Comparison of ENCODE assay signal across 5 fruit fly cellular contexts in the genomic region with DNA sequence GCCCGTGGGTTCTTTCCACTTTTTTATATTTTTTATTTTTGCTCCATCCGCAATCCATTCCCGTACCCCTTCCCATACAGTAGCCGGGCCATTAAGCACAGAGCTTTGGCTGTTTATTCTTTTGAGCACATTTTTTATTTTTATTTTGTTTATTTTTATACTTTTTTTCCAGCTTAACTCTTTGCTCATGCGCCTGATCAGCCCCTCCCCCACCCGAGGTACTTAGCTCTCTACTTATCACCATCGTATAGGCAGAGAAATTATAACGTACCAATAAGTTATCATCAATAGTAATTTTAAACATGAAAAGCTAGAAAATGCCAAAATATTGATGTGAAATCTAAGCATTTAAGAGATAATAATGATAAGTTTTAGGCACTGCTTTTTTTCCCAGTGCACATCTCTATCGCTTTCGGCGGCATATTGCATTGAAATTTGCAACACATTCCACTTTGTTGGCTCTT.
A peak's percentile ranks its signal among the peaks of the same experiment; 100 is the strongest.
TF ChIP-seq lines count a peak whose summit lies in the region.

No protein-coding gene starts in this region.

- TF ChIP-seq CTCF in whole organism, embryonic (GFP tag; optimal IDR thresholded peaks at IDR 0.05; lab: Kevin White, UChicago), result no peak

TF ChIP-seq in whole organism, adult, 20 proteins besides CTCF, POLR2A, EP300 and RAD21:
- peak; percentile 2 for TF ChIP-seq kay (GFP tag; lab: Kevin White, UChicago; ENCODE audit: borderline replicate concordance)
- no peak for TF ChIP-seq CG14711 (tag; optimal IDR thresholded peaks at IDR 0.05; lab: Kevin White, UChicago)
- TF ChIP-seq CG7045 (GFP tag; optimal IDR thresholded peaks at IDR 0.05; lab: Kevin White, UChicago), result no peak
- no peak for TF ChIP-seq CG7101 (tag; optimal IDR thresholded peaks at IDR 0.05; lab: Kevin White, UChicago)
TF ChIP-seq in whole organism, adult: peak in this region for 1.

TF ChIP-seq in whole organism, embryonic, 481 proteins besides CTCF, POLR2A, EP300 and RAD21:
- no peak for TF ChIP-seq CG4707 (GFP tag; optimal IDR thresholded peaks at IDR 0.05; lab: Kevin White, UChicago)
- TF ChIP-seq sens (GFP tag; lab: Kevin White, UChicago), result peak; percentile 26
- peak; percentile 61 for TF ChIP-seq Drgx (GFP tag; IDR thresholded peaks at IDR 0.05; lab: Robert Waterston, UW)
- TF ChIP-seq CG6791 (GFP tag; IDR thresholded peaks at IDR 0.05; lab: Robert Waterston, UW; ENCODE audit: partially characterized antibody), result no peak
- TF ChIP-seq nom (GFP tag; optimal IDR thresholded peaks at IDR 0.05; lab: Kevin White, UChicago), result peak; percentile 45
- no peak for TF ChIP-seq CG17802 (tag; optimal IDR thresholded peaks at IDR 0.05; lab: Kevin White, UChicago)
- no peak for TF ChIP-seq chinmo (GFP tag; IDR thresholded peaks at IDR 0.05; lab: Robert Waterston, UW; ENCODE audit: partially characterized antibody)
- TF ChIP-seq zen (tag; optimal IDR thresholded peaks at IDR 0.05; lab: Kevin White, UChicago), result no peak
- TF ChIP-seq Med (GFP tag; lab: Kevin White, UChicago), result peak; percentile 74
- TF ChIP-seq CG14965 (GFP tag; optimal IDR thresholded peaks at IDR 0.05; lab: Kevin White, UChicago; ENCODE audit: borderline replicate concordance), result no peak
- no peak for TF ChIP-seq CG2889 (GFP tag; IDR thresholded peaks at IDR 0.05; lab: Robert Waterston, UW)
- peak in 1 of 2 experiments; percentile 48 for TF ChIP-seq bsh (GFP tag; optimal IDR thresholded peaks at IDR 0.05; lab: Kevin White, UChicago)
- TF ChIP-seq CG17912 (GFP tag; optimal IDR thresholded peaks at IDR 0.05; lab: Kevin White, UChicago), result no peak
- TF ChIP-seq Tbp (GFP tag; optimal IDR thresholded peaks at IDR 0.05; lab: Kevin White, UChicago), result no peak

TF ChIP-seq in whole organism, prepupa, 60 proteins besides CTCF, POLR2A, EP300 and RAD21 (continues in another document):
- TF ChIP-seq CG3919 (GFP tag; optimal IDR thresholded peaks at IDR 0.05; lab: Kevin White, UChicago) (peak; percentile 54), Gug (GFP tag; IDR thresholded peaks at IDR 0.05; lab: Robert Waterston, UW) (peak; percentile 52), Hr4 (GFP tag; optimal IDR thresholded peaks at IDR 0.05; lab: Kevin White, UChicago) (peak; percentile 61), salr (GFP tag; optimal IDR thresholded peaks at IDR 0.05; lab: Kevin White, UChicago) (peak in 1 of 2 experiments; percentile 19), Ets21C (GFP tag; optimal IDR thresholded peaks at IDR 0.05; lab: Kevin White, UChicago) (no peak), fd85E (GFP tag; optimal IDR thresholded peaks at IDR 0.05; lab: Kevin White, UChicago) (no peak), OdsH (GFP tag; optimal IDR thresholded peaks at IDR 0.05; lab: Kevin White, UChicago) (peak; percentile 33), Hr39 (GFP tag; optimal IDR thresholded peaks at IDR 0.05; lab: Kevin White, UChicago) (no peak), dac (GFP tag; optimal IDR thresholded peaks at IDR 0.05; lab: Kevin White, UChicago) (peak; percentile 30), Eip78C (GFP tag; lab: Kevin White, UChicago) (peak; percentile 84), fd59A (GFP tag; optimal IDR thresholded peaks at IDR 0.05; lab: Kevin White, UChicago) (no peak), esn (GFP tag; optimal IDR thresholded peaks at IDR 0.05; lab: Kevin White, UChicago) (peak; percentile 8), Sox14 (GFP tag; optimal IDR thresholded peaks at IDR 0.05; lab: Kevin White, UChicago) (peak; percentile 47), CG9139 (GFP tag; optimal IDR thresholded peaks at IDR 0.05; lab: Kevin White, UChicago) (peak; percentile 48), lz (GFP tag; optimal IDR thresholded peaks at IDR 0.05; lab: Kevin White, UChicago) (no peak), CG11762 (GFP tag; optimal IDR thresholded peaks at IDR 0.05; lab: Kevin White, UChicago; ENCODE audit: insufficient read depth) (peak; percentile 31), Sox102F (GFP tag; optimal IDR thresholded peaks at IDR 0.05; lab: Kevin White, UChicago) (peak; percentile 34), net (GFP tag; optimal IDR thresholded peaks at IDR 0.05; lab: Kevin White, UChicago) (peak; percentile 62), CG3032 (tag; optimal IDR thresholded peaks at IDR 0.05; lab: Kevin White, UChicago) (peak; percentile 23), CG11902 (GFP tag; optimal IDR thresholded peaks at IDR 0.05; lab: Kevin White, UChicago) (no peak), Sox15 (GFP tag; optimal IDR thresholded peaks at IDR 0.05; lab: Kevin White, UChicago) (no peak), CG4318 (GFP tag; optimal IDR thresholded peaks at IDR 0.05; lab: Kevin White, UChicago) (peak; percentile 16)

TF ChIP-seq in whole organism, pupa, 21 proteins besides CTCF, POLR2A, EP300 and RAD21:
- TF ChIP-seq CG15710 (tag; optimal IDR thresholded peaks at IDR 0.05; lab: Kevin White, UChicago) (peak; percentile 28), rn (GFP tag; IDR thresholded peaks at IDR 0.05; lab: Robert Waterston, UW) (peak; percentile 20; the same call in 1 of the 2 replicates), CG14655 (GFP tag; optimal IDR thresholded peaks at IDR 0.05; lab: Kevin White, UChicago) (peak; percentile 65), CG12605 (GFP tag; IDR thresholded peaks at IDR 0.05; lab: Robert Waterston, UW) (peak; percentile 69; the same call in 1 of the 2 replicates), D1 (tag; optimal IDR thresholded peaks at IDR 0.05; lab: Kevin White, UChicago) (no peak), CG10348 (GFP tag; IDR thresholded peaks at IDR 0.05; lab: Robert Waterston, UW) (no peak), CG13204 (GFP tag; optimal IDR thresholded peaks at IDR 0.05; lab: Kevin White, UChicago) (no peak), Pif1B (GFP tag; optimal IDR thresholded peaks at IDR 0.05; lab: Kevin White, UChicago) (no peak), CG34367 (tag; optimal IDR thresholded peaks at IDR 0.05; lab: Kevin White, UChicago) (no peak), CG8159 (tag; optimal IDR thresholded peaks at IDR 0.05; lab: Kevin White, UChicago) (peak; percentile 50), Snoo (tag; optimal IDR thresholded peaks at IDR 0.05; lab: Kevin White, UChicago) (no peak), CG17806 (tag; optimal IDR thresholded peaks at IDR 0.05; lab: Kevin White, UChicago) (peak; percentile 58), EcR (GFP tag; optimal IDR thresholded peaks at IDR 0.05; lab: Kevin White, UChicago) (no peak), Ets98B (GFP tag; IDR thresholded peaks at IDR 0.05; lab: Robert Waterston, UW) (peak; percentile 31; the same call in 1 of the 2 replicates), CG8301 (tag; optimal IDR thresholded peaks at IDR 0.05; lab: Kevin White, UChicago) (peak; percentile 63), gl (tag; optimal IDR thresholded peaks at IDR 0.05; lab: Kevin White, UChicago) (peak; percentile 26), CG4496 (GFP tag; IDR thresholded peaks at IDR 0.05; lab: Robert Waterston, UW) (peak; percentile 70; the same call in 2 of the 3 replicates), fd96Ca (GFP tag; IDR thresholded peaks at IDR 0.05; lab: Robert Waterston, UW) (peak; percentile 65; the same call in 2 of the 3 replicates), Pif1A (GFP tag; optimal IDR thresholded peaks at IDR 0.05; lab: Kevin White, UChicago) (peak; percentile 49), CG32121 (GFP tag; IDR thresholded peaks at IDR 0.05; lab: Robert Waterston, UW) (peak; percentile 53; the same call in 1 of the 2 replicates), CG9948 (tag; optimal IDR thresholded peaks at IDR 0.05; lab: Kevin White, UChicago) (peak; percentile 21)

TF ChIP-seq in whole organism, wandering third instar larva, 38 proteins besides CTCF, POLR2A, EP300 and RAD21 (continues in another document):
- TF ChIP-seq Mio (GFP tag; optimal IDR thresholded peaks at IDR 0.05; lab: Kevin White, UChicago), result no peak
- TF ChIP-seq br (GFP tag; optimal IDR thresholded peaks at IDR 0.05; lab: Kevin White, UChicago), result peak; percentile 7
- TF ChIP-seq Abd-B (GFP tag; optimal IDR thresholded peaks at IDR 0.05; lab: Kevin White, UChicago), result no peak
- TF ChIP-seq Hnf4 (GFP tag; optimal IDR thresholded peaks at IDR 0.05; lab: Kevin White, UChicago), result no peak
- TF ChIP-seq Rel (GFP tag; optimal IDR thresholded peaks at IDR 0.05; lab: Kevin White, UChicago), result no peak
- TF ChIP-seq Rel (tag; optimal IDR thresholded peaks at IDR 0.05; lab: Kevin White, UChicago), result no peak
- TF ChIP-seq Dfd (GFP tag; optimal IDR thresholded peaks at IDR 0.05; lab: Kevin White, UChicago), result no peak
- no peak for TF ChIP-seq dmrt93B (GFP tag; optimal IDR thresholded peaks at IDR 0.05; lab: Kevin White, UChicago)
- no peak for TF ChIP-seq dsf (GFP tag; optimal IDR thresholded peaks at IDR 0.05; lab: Kevin White, UChicago; ENCODE audit: borderline replicate concordance)
- no peak for TF ChIP-seq CG32264 (GFP tag; optimal IDR thresholded peaks at IDR 0.05; lab: Kevin White, UChicago)
- TF ChIP-seq Hr78 (GFP tag; optimal IDR thresholded peaks at IDR 0.05; lab: Kevin White, UChicago), result no peak
- TF ChIP-seq rgr (GFP tag; optimal IDR thresholded peaks at IDR 0.05; lab: Kevin White, UChicago), result no peak
- TF ChIP-seq CrebA (GFP tag; optimal IDR thresholded peaks at IDR 0.05; lab: Kevin White, UChicago; ENCODE audit: borderline replicate concordance), result no peak
- TF ChIP-seq jim (GFP tag; optimal IDR thresholded peaks at IDR 0.05; lab: Kevin White, UChicago), result no peak
- TF ChIP-seq Vsx2 (GFP tag; optimal IDR thresholded peaks at IDR 0.05; lab: Kevin White, UChicago; ENCODE audit: partially characterized antibody), result no peak
- no peak for TF ChIP-seq brk (GFP tag; optimal IDR thresholded peaks at IDR 0.05; lab: Kevin White, UChicago)
- no peak for TF ChIP-seq OdsH (GFP tag; optimal IDR thresholded peaks at IDR 0.05; lab: Kevin White, UChicago)
- no peak for TF ChIP-seq N (GFP tag; optimal IDR thresholded peaks at IDR 0.05; lab: Kevin White, UChicago)
- no peak for TF ChIP-seq Jra (GFP tag; optimal IDR thresholded peaks at IDR 0.05; lab: Kevin White, UChicago)
- TF ChIP-seq HLH106 (tag; optimal IDR thresholded peaks at IDR 0.05; lab: Kevin White, UChicago), result no peak
- no peak for TF ChIP-seq usp (GFP tag; optimal IDR thresholded peaks at IDR 0.05; lab: Kevin White, UChicago)
- TF ChIP-seq Hr83 (GFP tag; optimal IDR thresholded peaks at IDR 0.05; lab: Kevin White, UChicago; ENCODE audit: poor library complexity, severe bottlenecking), result no peak
- no peak for TF ChIP-seq lola (GFP tag; optimal IDR thresholded peaks at IDR 0.05; lab: Kevin White, UChicago)
- no peak for TF ChIP-seq sage (GFP tag; optimal IDR thresholded peaks at IDR 0.05; lab: Kevin White, UChicago)
- peak; percentile 16 for TF ChIP-seq ey (GFP tag; optimal IDR thresholded peaks at IDR 0.05; lab: Kevin White, UChicago)
- peak in 1 of 2 experiments; percentile 33 for TF ChIP-seq foxo (GFP tag; optimal IDR thresholded peaks at IDR 0.05; lab: Kevin White, UChicago)
- no peak for TF ChIP-seq sv (GFP tag; optimal IDR thresholded peaks at IDR 0.05; lab: Kevin White, UChicago)
- peak; percentile 40 for TF ChIP-seq fru (GFP tag; optimal IDR thresholded peaks at IDR 0.05; lab: Kevin White, UChicago)
- TF ChIP-seq h (GFP tag; optimal IDR thresholded peaks at IDR 0.05; lab: Kevin White, UChicago), result peak; percentile 17
- no peak for TF ChIP-seq GATAd (GFP tag; optimal IDR thresholded peaks at IDR 0.05; lab: Kevin White, UChicago)
- TF ChIP-seq CG9705 (GFP tag; optimal IDR thresholded peaks at IDR 0.05; lab: Kevin White, UChicago), result no peak
